Worm (Caenorhabditis elegans): Measurements from ENCODE around the gene C03B1.2.
A peak's percentile ranks its signal among the peaks of the same experiment; 100 is the strongest.

C03B1.2 gene

ce11 chrX:6371192-6372116, 1.6 kb downstream of the C03B1.2 start (continued):
- TF ChIP-seq zip-5 (tag; optimal IDR thresholded peaks at IDR 0.05), result peak; percentile 49
- TF ChIP-seq ceh-30 (tag; optimal IDR thresholded peaks at IDR 0.05), result peak; percentile 11
- no peak for TF ChIP-seq pha-4 (tag; optimal IDR thresholded peaks at IDR 0.05)
- TF ChIP-seq fkh-10 (GFP tag; optimal IDR thresholded peaks at IDR 0.05), result no peak
- TF ChIP-seq pax-1 (tag; optimal IDR thresholded peaks at IDR 0.05), result no peak
- peak; percentile 81 for TF ChIP-seq ceh-14 (tag; optimal IDR thresholded peaks at IDR 0.05)
- peak; percentile 17 for TF ChIP-seq F13H6.1 (tag; optimal IDR thresholded peaks at IDR 0.05)
- peak; percentile 33 for TF ChIP-seq nfya-1 (tag; optimal IDR thresholded peaks at IDR 0.05)
- TF ChIP-seq elt-4 (tag; optimal IDR thresholded peaks at IDR 0.05), result no peak
- peak; percentile 45 for TF ChIP-seq eyg-1 (tag; optimal IDR thresholded peaks at IDR 0.05)
- peak; percentile 47 for TF ChIP-seq madf-2 (tag; optimal IDR thresholded peaks at IDR 0.05)
- TF ChIP-seq ama-1 (optimal IDR thresholded peaks at IDR 0.05), result no peak
- peak; percentile 70 for TF ChIP-seq ceh-6 (GFP tag; optimal IDR thresholded peaks at IDR 0.05)
- peak; percentile 7 for TF ChIP-seq rnt-1 (tag; optimal IDR thresholded peaks at IDR 0.05)
- TF ChIP-seq unc-55 (GFP tag; optimal IDR thresholded peaks at IDR 0.05), result no peak
- peak; percentile 29 for TF ChIP-seq K02D7.2 (tag; optimal IDR thresholded peaks at IDR 0.05)
- TF ChIP-seq T23F11.4 (GFP tag; optimal IDR thresholded peaks at IDR 0.05), result peak; percentile 49
- TF ChIP-seq gmeb-2 (tag; optimal IDR thresholded peaks at IDR 0.05), result peak; percentile 77
- no peak for TF ChIP-seq mec-3 (tag; optimal IDR thresholded peaks at IDR 0.05; ENCODE audit: borderline replicate concordance)
- TF ChIP-seq fkh-6 (tag; optimal IDR thresholded peaks at IDR 0.05), result peak; percentile 6
- TF ChIP-seq unc-3 (GFP tag; conservative IDR thresholded peaks at IDR 0.05), result peak; percentile 77
- no peak for TF ChIP-seq unc-3 (tag; optimal IDR thresholded peaks at IDR 0.05)
- TF ChIP-seq ahr-1 (tag; optimal IDR thresholded peaks at IDR 0.05), result no peak
- peak; percentile 28 for TF ChIP-seq pqm-1 (tag; optimal IDR thresholded peaks at IDR 0.05)
- TF ChIP-seq hlh-6 (tag; optimal IDR thresholded peaks at IDR 0.05), result no peak
- peak; percentile 80 for TF ChIP-seq che-1 (tag; optimal IDR thresholded peaks at IDR 0.05)
- TF ChIP-seq unc-42 (tag; optimal IDR thresholded peaks at IDR 0.05), result no peak
- peak; percentile 48 for TF ChIP-seq ref-2 (tag; optimal IDR thresholded peaks at IDR 0.05)
- TF ChIP-seq ttx-3 (tag; optimal IDR thresholded peaks at IDR 0.05), result peak; percentile 80
- peak; percentile 68 for TF ChIP-seq sox-2 (GFP tag; IDR thresholded peaks at IDR 0.05)
- peak; percentile 77 for TF ChIP-seq sox-4 (tag; optimal IDR thresholded peaks at IDR 0.05)

- TF ChIP-seq eyg-1 (tag; optimal IDR thresholded peaks at IDR 0.05) (no peak), nhr-232 (tag; optimal IDR thresholded peaks at IDR 0.05) (no peak), rnt-1 (tag; optimal IDR thresholded peaks at IDR 0.05) (no peak), ceh-6 (GFP tag; optimal IDR thresholded peaks at IDR 0.05) (no peak)
These were observed 3.5 kb downstream of the C03B1.2 start, which contains the start of gene C03B1.17 for ce11 chrX:6373348-6373747. Gene C03B1.17 (plus strand): TSS chrX:6373648.

- TF ChIP-seq ceh-9 (tag; optimal IDR thresholded peaks at IDR 0.05), result no peak
- TF ChIP-seq tbx-2 (tag; optimal IDR thresholded peaks at IDR 0.05), result no peak
- no peak for TF ChIP-seq ceh-19 (GFP tag; optimal IDR thresholded peaks at IDR 0.05)
- TF ChIP-seq fkh-10 (GFP tag; optimal IDR thresholded peaks at IDR 0.05), result no peak
- no peak for TF ChIP-seq nhr-11 (tag; optimal IDR thresholded peaks at IDR 0.05)
- TF ChIP-seq ets-4 (tag; optimal IDR thresholded peaks at IDR 0.05), result no peak
- TF ChIP-seq T23F11.4 (GFP tag; optimal IDR thresholded peaks at IDR 0.05), result no peak
- TF ChIP-seq ceh-22 (tag; optimal IDR thresholded peaks at IDR 0.05), result no peak
- no peak for TF ChIP-seq ttx-3 (tag; optimal IDR thresholded peaks at IDR 0.05)
- no peak for TF ChIP-seq syd-9 (tag; optimal IDR thresholded peaks at IDR 0.05)
- no peak for TF ChIP-seq ceh-45 (GFP tag; IDR thresholded peaks at IDR 0.05)
- no peak for TF ChIP-seq unc-3 (GFP tag; conservative IDR thresholded peaks at IDR 0.05)
- no peak for TF ChIP-seq unc-3 (tag; optimal IDR thresholded peaks at IDR 0.05)
- TF ChIP-seq ceh-30 (tag; optimal IDR thresholded peaks at IDR 0.05), result no peak
- TF ChIP-seq mec-3 (tag; optimal IDR thresholded peaks at IDR 0.05; ENCODE audit: borderline replicate concordance), result no peak
- TF ChIP-seq pros-1 (tag; optimal IDR thresholded peaks at IDR 0.05), result no peak
- no peak for TF ChIP-seq ceh-34 (tag; optimal IDR thresholded peaks at IDR 0.05)
- no peak for TF ChIP-seq K02D7.2 (tag; optimal IDR thresholded peaks at IDR 0.05)
- TF ChIP-seq hlh-30 (tag; optimal IDR thresholded peaks at IDR 0.05; ENCODE audit: insufficient read depth), result no peak
These were observed 4.6 kb downstream of the C03B1.2 start, which contains the start of gene C03B1.1 for ce11 chrX:6374451-6374850. Gene C03B1.1 (plus strand): TSS chrX:6374751.
